Fruit fly (Drosophila melanogaster): ENCODE data around the gene CG15021.

Gene CG15021

dm6 chr3L:4413800-4414446, 22.6 kb upstream of the CG15021 start (continued):
- no peak for TF ChIP-seq MESR4 (GFP tag; optimal IDR thresholded peaks at IDR 0.05)
- peak; percentile 38; the same call in 1 of the 2 replicates for TF ChIP-seq CG32772 (GFP tag; IDR thresholded peaks at IDR 0.05)
- no peak for TF ChIP-seq CG8089 (GFP tag; optimal IDR thresholded peaks at IDR 0.05)
- TF ChIP-seq CG34376 (GFP tag; optimal IDR thresholded peaks at IDR 0.05), result peak; percentile 91
- TF ChIP-seq mirr (GFP tag; optimal IDR thresholded peaks at IDR 0.05), result peak; percentile 89
- no peak for TF ChIP-seq Sox102F (GFP tag; optimal IDR thresholded peaks at IDR 0.05)
- no peak for TF ChIP-seq CG10431 (GFP tag; optimal IDR thresholded peaks at IDR 0.05)
- TF ChIP-seq peb (GFP tag; IDR thresholded peaks at IDR 0.05), result no peak
- TF ChIP-seq bigmax (GFP tag; optimal IDR thresholded peaks at IDR 0.05), result no peak
- no peak for TF ChIP-seq CG4730 (GFP tag; IDR thresholded peaks at IDR 0.05)
- TF ChIP-seq fd3F (GFP tag; optimal IDR thresholded peaks at IDR 0.05), result peak; percentile 10
- TF ChIP-seq pho (GFP tag; optimal IDR thresholded peaks at IDR 0.05), result no peak
- TF ChIP-seq Nf-YA (GFP tag; IDR thresholded peaks at IDR 0.05), result no peak
- no peak for TF ChIP-seq CG7963 (GFP tag; IDR thresholded peaks at IDR 0.05; ENCODE audit: partially characterized antibody)
- TF ChIP-seq sens-2 (GFP tag; IDR thresholded peaks at IDR 0.05), result no peak
- no peak for TF ChIP-seq CG8924 (tag; optimal IDR thresholded peaks at IDR 0.05)
- no peak for TF ChIP-seq Hsf (GFP tag; optimal IDR thresholded peaks at IDR 0.05)
- peak; percentile 89 for TF ChIP-seq cwo (GFP tag; optimal IDR thresholded peaks at IDR 0.05)
- peak; percentile 14; the same call in 1 of the 2 replicates for TF ChIP-seq sisA (GFP tag; IDR thresholded peaks at IDR 0.05)
- TF ChIP-seq ro (GFP tag; IDR thresholded peaks at IDR 0.05), result no peak
- TF ChIP-seq CG18262 (tag; optimal IDR thresholded peaks at IDR 0.05), result no peak
- TF ChIP-seq Hmr (GFP tag; optimal IDR thresholded peaks at IDR 0.05), result no peak
- no peak for TF ChIP-seq cad (GFP tag; optimal IDR thresholded peaks at IDR 0.05)
- no peak for TF ChIP-seq CG13775 (GFP tag; optimal IDR thresholded peaks at IDR 0.05)
- no peak for TF ChIP-seq en (GFP tag; optimal IDR thresholded peaks at IDR 0.05)
- TF ChIP-seq crol (GFP tag; IDR thresholded peaks at IDR 0.05), result peak; percentile 98
- no peak for TF ChIP-seq gsb (GFP tag; IDR thresholded peaks at IDR 0.05)
- no peak for TF ChIP-seq ERR (GFP tag; optimal IDR thresholded peaks at IDR 0.05)
- no peak; the same call in 1 of the 2 replicates for TF ChIP-seq amos (GFP tag; IDR thresholded peaks at IDR 0.05; ENCODE audit: partially characterized antibody)
- no peak for TF ChIP-seq CG9797 (GFP tag; optimal IDR thresholded peaks at IDR 0.05)
- no peak for TF ChIP-seq CG16779 (GFP tag; IDR thresholded peaks at IDR 0.05)
- no peak for TF ChIP-seq chn (GFP tag; optimal IDR thresholded peaks at IDR 0.05)
- 0 out of 2 replicates have a peak, but pooled peaks have one; percentile 5 for TF ChIP-seq H2.0 (GFP tag; IDR thresholded peaks at IDR 0.05)
- no peak for TF ChIP-seq CG33213 (GFP tag; optimal IDR thresholded peaks at IDR 0.05)
- TF ChIP-seq CG16863 (GFP tag; optimal IDR thresholded peaks at IDR 0.05), result no peak
- no peak for TF ChIP-seq CG6813 (GFP tag; optimal IDR thresholded peaks at IDR 0.05)
- no peak for TF ChIP-seq Doc2 (GFP tag; IDR thresholded peaks at IDR 0.05)
- TF ChIP-seq CG14667 (GFP tag; IDR thresholded peaks at IDR 0.05), result no peak
- no peak for TF ChIP-seq trh (GFP tag; optimal IDR thresholded peaks at IDR 0.05)
- TF ChIP-seq gsb-n (tag; optimal IDR thresholded peaks at IDR 0.05), result no peak
- no peak; the same call in 1 of the 2 replicates for TF ChIP-seq tna (GFP tag; IDR thresholded peaks at IDR 0.05; ENCODE audit: partially characterized antibody)
- TF ChIP-seq ase (GFP tag; IDR thresholded peaks at IDR 0.05), result no peak
- peak; percentile 63 for TF ChIP-seq lab (GFP tag; optimal IDR thresholded peaks at IDR 0.05)
- TF ChIP-seq HLHmδ (GFP tag; optimal IDR thresholded peaks at IDR 0.05), result no peak
- no peak for TF ChIP-seq NfI (GFP tag; optimal IDR thresholded peaks at IDR 0.05)
- peak; percentile 35 for TF ChIP-seq sqz (GFP tag; optimal IDR thresholded peaks at IDR 0.05)
- TF ChIP-seq HHEX (GFP tag; optimal IDR thresholded peaks at IDR 0.05), result no peak
- no peak for TF ChIP-seq Hr78 (GFP tag; optimal IDR thresholded peaks at IDR 0.05)
- TF ChIP-seq ash1 (GFP tag; optimal IDR thresholded peaks at IDR 0.05), result peak; percentile 14
- TF ChIP-seq HLH3B (GFP tag; IDR thresholded peaks at IDR 0.05), result 0 out of 2 replicates have a peak, but pooled peaks have one; percentile 7
